Fruit fly (Drosophila melanogaster): ENCODE results near the gene obst-H.

dm6 chr3L:15494599-15495271, 34.3 kb downstream of the obst-H start:
- TF ChIP-seq Dll (optimal IDR thresholded peaks at IDR 0.05) = no peak
- no peak for TF ChIP-seq psq (optimal IDR thresholded peaks at IDR 0.05)
- no peak for TF ChIP-seq pan (optimal IDR thresholded peaks at IDR 0.05)
- no peak for TF ChIP-seq CG8478 (optimal IDR thresholded peaks at IDR 0.05)
- no peak for TF ChIP-seq usp (GFP tag; optimal IDR thresholded peaks at IDR 0.05)
- no peak for TF ChIP-seq EcR (GFP tag; optimal IDR thresholded peaks at IDR 0.05)
